Fruit fly (Drosophila melanogaster) Kc167 (cell line): ENCODE data around the gene mus101.

Experiments
- Myc ChIP-seq: fragments of >200 bp; optimal IDR thresholded peaks from 2 replicates; lab custom pipeline; 2017; ENCODE audit warnings: missing external identifiers
- h ChIP-seq: fragments of >200 bp; optimal IDR thresholded peaks from 3 replicates; lab custom pipeline; 2018; ENCODE audit warnings: missing external identifiers
- insv ChIP-seq: fragments of >200 bp; optimal IDR thresholded peaks from 3 replicates; lab custom pipeline; 2018; ENCODE audit warnings: missing external identifiers
- psq ChIP-seq: fragments of >200 bp; optimal IDR thresholded peaks from 2 replicates; lab custom pipeline; 2017; ENCODE audit warnings: missing external identifiers
- ttk ChIP-seq: sonication (Bioruptor generic); optimal IDR thresholded peaks from 2 replicates; lab custom pipeline; 2017; ENCODE audit warnings: missing external identifiers

DNA sequence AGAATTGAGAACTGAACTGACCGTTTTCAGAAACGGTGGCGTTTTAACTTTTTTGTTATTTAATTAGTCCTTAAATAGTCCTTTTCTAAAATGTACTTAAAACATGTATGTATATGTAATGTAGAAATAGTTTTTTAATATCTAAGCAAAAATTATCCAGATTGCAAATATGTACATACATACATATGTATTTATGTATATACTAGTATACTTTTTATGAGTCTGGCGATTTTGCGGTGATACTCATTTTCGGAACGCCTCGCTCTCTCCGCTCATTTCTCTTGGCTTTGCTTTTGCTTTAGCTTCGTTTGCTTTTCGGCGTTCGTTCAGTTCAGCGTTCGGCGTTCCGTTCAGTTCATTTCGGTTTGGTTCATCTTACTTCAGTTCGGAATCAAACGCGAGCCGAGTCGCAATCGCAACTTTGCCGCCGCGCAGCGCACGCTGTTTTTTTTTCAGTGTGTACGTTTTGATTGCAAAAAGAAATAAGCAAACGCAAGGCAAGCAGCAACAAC, 40.4 kb downstream of the mus101 start, which contains the start of gene rdgB:
- TF ChIP-seq insv (lab: Kevin White, UChicago) (no peak), psq (no peak), ttk (lab: Kevin White, UChicago) (no peak), Myc (lab: Kevin White, UChicago) (no peak), h (no peak)
